Worm (Caenorhabditis elegans) whole organism, late embryonic: ENCODE results near the gene pqn-2.

Experiments
- odd-2 ChIP-seq: sonication (generic microtip); optimal IDR thresholded peaks from 2 replicates; lab custom pipeline; 2017; ENCODE audit warnings: antibody characterized with exemption, mild to moderate bottlenecking, missing genetic modification characterization, missing compliant biosample characterization
- pha-4 ChIP-seq: fragments of 150-350 bp; optimal IDR thresholded peaks from 2 replicates; lab custom pipeline; 2018; ENCODE audit warnings: missing biosample characterization, missing genetic modification reagents, missing genetic modification characterization
- ref-2 ChIP-seq: sonication (generic microtip); optimal IDR thresholded peaks from 2 replicates; lab custom pipeline; 2016; ENCODE audit warnings: missing genetic modification characterization, missing compliant biosample characterization

DNA sequence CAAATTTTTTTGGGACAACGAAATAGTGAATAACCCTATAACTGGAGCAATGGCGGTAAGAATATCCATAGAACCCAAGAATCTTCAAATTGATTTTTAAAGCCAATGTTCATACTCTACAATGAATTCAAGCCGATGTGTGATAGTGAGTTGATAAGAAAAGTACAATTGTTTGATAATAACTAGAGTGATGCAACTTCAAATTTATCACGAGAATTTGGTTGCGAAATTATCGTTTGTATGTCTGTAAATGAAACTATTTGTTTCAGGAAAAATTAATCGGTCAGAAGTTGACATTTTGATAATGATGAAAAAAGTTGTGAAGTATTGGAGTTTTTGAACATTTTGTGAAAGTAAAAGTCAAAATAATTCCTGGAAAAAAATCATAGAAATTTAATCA, 17.0 kb downstream of the pqn-2 start:
- TF ChIP-seq odd-2 (tag; lab: Kevin White, UChicago) (no peak), ref-2 (tag; lab: Kevin White, UChicago) (no peak), pha-4 (tag; lab: Kevin White, UChicago) (no peak)
